Fruit fly (Drosophila melanogaster): Measurements from ENCODE around the gene phol.

Gene phol

dm6 chr3L:9461670-9462246, 5.7 kb upstream of the phol start (continued):
- TF ChIP-seq CG31627 (GFP tag; optimal IDR thresholded peaks at IDR 0.05): peak; percentile 7

- TF ChIP-seq CG6276 (GFP tag; optimal IDR thresholded peaks at IDR 0.05) (peak; percentile 79), fd85E (GFP tag; optimal IDR thresholded peaks at IDR 0.05) (peak; percentile 5), CG8632 (GFP tag; optimal IDR thresholded peaks at IDR 0.05) (peak; percentile 65), dac (GFP tag; optimal IDR thresholded peaks at IDR 0.05) (peak; percentile 55), Met (GFP tag; optimal IDR thresholded peaks at IDR 0.05) (peak; percentile 81), Ets96B (tag; optimal IDR thresholded peaks at IDR 0.05) (peak; percentile 68), CG3919 (GFP tag; optimal IDR thresholded peaks at IDR 0.05) (peak; percentile 76), Eip75B (GFP tag; optimal IDR thresholded peaks at IDR 0.05) (peak; percentile 70), CG10669 (GFP tag; optimal IDR thresholded peaks at IDR 0.05) (peak; percentile 28), esn (GFP tag; optimal IDR thresholded peaks at IDR 0.05) (peak; percentile 82), Eip93F (GFP tag; optimal IDR thresholded peaks at IDR 0.05) (peak; percentile 69), Hr39 (GFP tag; optimal IDR thresholded peaks at IDR 0.05) (peak; percentile 72), fkh (GFP tag; optimal IDR thresholded peaks at IDR 0.05) (peak; percentile 93), pdm3 (GFP tag; optimal IDR thresholded peaks at IDR 0.05) (peak; percentile 80), Sox102F (GFP tag; optimal IDR thresholded peaks at IDR 0.05) (peak; percentile 62), CG6792 (GFP tag; optimal IDR thresholded peaks at IDR 0.05) (peak; percentile 49), CG4318 (GFP tag; optimal IDR thresholded peaks at IDR 0.05) (peak; percentile 48), Hr4 (GFP tag; optimal IDR thresholded peaks at IDR 0.05) (peak; percentile 82), CG31627 (GFP tag; optimal IDR thresholded peaks at IDR 0.05) (peak; percentile 77), CG8119 (GFP tag; IDR thresholded peaks at IDR 0.05) (peak; percentile 72), CG15336 (GFP tag; IDR thresholded peaks at IDR 0.05) (peak; percentile 63), CG34406 (GFP tag; optimal IDR thresholded peaks at IDR 0.05) (peak; percentile 62), dsx (GFP tag; optimal IDR thresholded peaks at IDR 0.05; ENCODE audit: poor library complexity, severe bottlenecking) (peak; percentile 47), fd59A (GFP tag; optimal IDR thresholded peaks at IDR 0.05) (peak; percentile 48), eg (GFP tag; IDR thresholded peaks at IDR 0.05) (peak; percentile 75), topi (GFP tag; optimal IDR thresholded peaks at IDR 0.05) (peak; percentile 73), Smox (GFP tag; optimal IDR thresholded peaks at IDR 0.05) (peak; percentile 78), cyc (GFP tag; optimal IDR thresholded peaks at IDR 0.05) (peak; percentile 69), CG11902 (GFP tag; optimal IDR thresholded peaks at IDR 0.05) (peak; percentile 21), Eip78C (GFP tag) (peak; percentile 92), lz (GFP tag; optimal IDR thresholded peaks at IDR 0.05) (peak; percentile 74), ss (GFP tag; optimal IDR thresholded peaks at IDR 0.05) (peak; percentile 38 to 67), CG10631 (GFP tag; optimal IDR thresholded peaks at IDR 0.05) (peak; percentile 75), Sox14 (GFP tag; optimal IDR thresholded peaks at IDR 0.05) (peak; percentile 86), OdsH (GFP tag; optimal IDR thresholded peaks at IDR 0.05) (peak; percentile 68), spab (GFP tag; optimal IDR thresholded peaks at IDR 0.05) (peak; percentile 9), CG32006 (GFP tag; optimal IDR thresholded peaks at IDR 0.05) (peak; percentile 70), CG16779 (tag; optimal IDR thresholded peaks at IDR 0.05) (peak; percentile 12), salr (GFP tag; optimal IDR thresholded peaks at IDR 0.05) (peak; percentile 14 to 36), achi (GFP tag; optimal IDR thresholded peaks at IDR 0.05) (peak; percentile 71), CG1621 (tag; optimal IDR thresholded peaks at IDR 0.05) (peak; percentile 37), CG6163 (GFP tag; IDR thresholded peaks at IDR 0.05) (peak; percentile 77), Blimp-1 (GFP tag; optimal IDR thresholded peaks at IDR 0.05) (no peak), svp (GFP tag) (peak; percentile 90), Sox15 (GFP tag; optimal IDR thresholded peaks at IDR 0.05) (peak; percentile 65), CG6808 (GFP tag; optimal IDR thresholded peaks at IDR 0.05) (peak; percentile 41), vri (GFP tag; optimal IDR thresholded peaks at IDR 0.05) (peak; percentile 54)
Measured at dm6 chr3L:9460775-9461491, 4.9 kb upstream of the phol start, which contains the start of the genes CG3434 and CG44838. TSS of gene CG3434 (minus strand) at chr3L:9460799. TSS of gene CG44838 (plus strand) at chr3L:9461050.

Data from whole organism, prepupa.